Fruit fly (Drosophila melanogaster): ENCODE results near the gene CG7110.

- TF ChIP-seq CG15710 (tag; optimal IDR thresholded peaks at IDR 0.05) (no peak), Pif1B (GFP tag; optimal IDR thresholded peaks at IDR 0.05) (no peak), CG12605 (GFP tag; IDR thresholded peaks at IDR 0.05) (no peak), CG4496 (GFP tag; IDR thresholded peaks at IDR 0.05) (no peak), rn (GFP tag; IDR thresholded peaks at IDR 0.05) (no peak), CG14655 (GFP tag; optimal IDR thresholded peaks at IDR 0.05) (no peak)
Measured at dm6 chr2L:13396084-13396483, 2.7 kb upstream of the CG7110 start, which contains the start of gene CG16957.
